Worm (Caenorhabditis elegans) whole organism, early embryonic: ENCODE results near the gene idpa-2.
A peak's percentile ranks its signal among the peaks of the same experiment; 100 is the strongest.

Experiments
- B0310.2 ChIP-seq: sonication (generic microtip); optimal IDR thresholded peaks from 2 replicates; lab custom pipeline; 2016; ENCODE audit warnings: mild to moderate bottlenecking, missing genetic modification characterization, missing compliant biosample characterization
- F13C5.2 ChIP-seq: sonication (generic microtip); optimal IDR thresholded peaks from 2 replicates; lab custom pipeline; 2017; ENCODE audit warnings: mild to moderate bottlenecking, missing genetic modification characterization, inconsistent platforms, missing compliant biosample characterization
- aly-1 ChIP-seq: sonication (generic microtip); optimal IDR thresholded peaks from 2 replicates; lab custom pipeline; 2016; ENCODE audit warnings: missing genetic modification characterization, missing compliant biosample characterization
- ama-1 ChIP-seq: fragments of 150-350 bp; optimal IDR thresholded peaks from 2 replicates; lab custom pipeline; 2014
- ceh-13 ChIP-seq: fragments of 200-800 bp; sonication (Bioruptor generic); optimal IDR thresholded peaks from 2 replicates; lab custom pipeline; 2018; ENCODE audit warnings: mild to moderate bottlenecking, missing genetic modification characterization, missing compliant biosample characterization
- ceh-36 ChIP-seq: sonication (generic microtip); optimal IDR thresholded peaks from 2 replicates; lab custom pipeline; 2016; ENCODE audit warnings: missing genetic modification characterization, inconsistent platforms, missing compliant biosample characterization
- ets-7 ChIP-seq: sonication (generic microtip); optimal IDR thresholded peaks from 2 replicates; lab custom pipeline; 2016; ENCODE audit warnings: missing genotype, missing genetic modification characterization, missing compliant biosample characterization
- flt-1 ChIP-seq: fragments of 200-800 bp; sonication (Bioruptor generic); IDR thresholded peaks from 2 replicates; pipeline ENCODE4 v1.3.6; 2022; ENCODE audit warnings: missing genetic modification characterization, missing compliant biosample characterization
- hmbx-1 ChIP-seq: sonication (generic microtip); optimal IDR thresholded peaks from 2 replicates; lab custom pipeline; 2016; ENCODE audit warnings: mild to moderate bottlenecking, missing genetic modification characterization, missing compliant biosample characterization
- hmg-4 ChIP-seq: fragments of 200-800 bp; sonication (Bioruptor generic); optimal IDR thresholded peaks from 2 replicates; lab custom pipeline; 2018; ENCODE audit warnings: mild to moderate bottlenecking, missing genetic modification characterization, missing compliant biosample characterization
- hnd-1 ChIP-seq: sonication (generic microtip); optimal IDR thresholded peaks from 2 replicates; lab custom pipeline; 2016; ENCODE audit warnings: missing genetic modification characterization, missing compliant biosample characterization
- pes-1 ChIP-seq: fragments of 200-800 bp; sonication (Bioruptor generic); IDR thresholded peaks from 2 replicates; pipeline ENCODE4 v1.3.6; 2022; ENCODE audit warnings: missing genetic modification reagents, missing genetic modification characterization, missing compliant biosample characterization
- scrt-1 ChIP-seq: fragments of 200-800 bp; sonication (Bioruptor generic); IDR thresholded peaks from 2 replicates; pipeline ENCODE4 v1.3.6; 2022; ENCODE audit warnings: missing genetic modification characterization, missing compliant biosample characterization
- sea-1 ChIP-seq: fragments of 200-800 bp; sonication (Bioruptor generic); conservative IDR thresholded peaks from 2 replicates; pipeline ENCODE4 v1.3.6; 2022; ENCODE audit warnings: missing genetic modification characterization, missing compliant biosample characterization
- tbx-11 ChIP-seq: fragments of 200-800 bp; sonication (Bioruptor generic); IDR thresholded peaks from 2 replicates; pipeline ENCODE4 v1.3.6; 2022; ENCODE audit warnings: missing genetic modification characterization, missing compliant biosample characterization
- tbx-37 ChIP-seq: fragments of 200-800 bp; sonication (Bioruptor generic); conservative IDR thresholded peaks from 2 replicates; pipeline ENCODE4 v1.3.6; 2022; ENCODE audit warnings: missing genetic modification reagents, missing genetic modification characterization, missing compliant biosample characterization
- tra-4 ChIP-seq: sonication (generic microtip); optimal IDR thresholded peaks from 2 replicates; lab custom pipeline; 2017; ENCODE audit warnings: missing genetic modification characterization, missing compliant biosample characterization

The idpa-2 gene

DNA sequence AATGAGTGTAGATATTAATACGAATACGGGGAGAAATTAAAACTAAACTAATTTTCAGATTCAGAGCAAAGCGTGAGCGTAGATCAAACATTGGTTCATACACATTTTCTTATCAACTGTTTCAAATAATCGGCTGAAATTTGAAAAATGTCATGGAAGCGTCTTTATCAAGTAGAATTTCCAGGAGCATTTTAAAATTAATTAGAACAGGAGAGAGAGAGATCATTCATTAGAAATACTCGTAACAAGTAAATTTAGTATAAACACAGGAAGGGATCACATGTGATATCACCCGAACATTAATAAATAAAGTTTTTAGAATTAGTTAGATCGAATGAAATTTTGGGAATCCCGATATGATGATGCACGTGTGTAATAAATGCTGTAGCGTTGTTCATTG, 14.4 kb upstream of the idpa-2 start, which contains the start of gene pho-13:
pho-13 (minus strand) TSS at position 101 of the 400 bp plus-strand sequence.
- no peak for TF ChIP-seq tbx-11 (GFP tag; lab: Robert Waterston, UW)
- no peak for TF ChIP-seq scrt-1
- TF ChIP-seq tbx-37: no peak

ce11 chrII:8800830-8801229, 8.3 kb upstream of the idpa-2 start, which contains the start of gene appg-2:
TSS of gene appg-2 (plus strand) at chrII:8801130.
- no peak for TF ChIP-seq scrt-1
- TF ChIP-seq hmg-4 (GFP tag; lab: Kevin White, UChicago): no peak
- TF ChIP-seq F13C5.2: no peak
- TF ChIP-seq pes-1 (GFP tag; lab: Robert Waterston, UW): no peak
- no peak for TF ChIP-seq B0310.2 (tag; lab: Kevin White, UChicago)

- TF ChIP-seq tbx-37: no peak
- no peak for TF ChIP-seq tbx-11 (GFP tag; lab: Robert Waterston, UW)
These were observed 7.2 kb upstream of the idpa-2 start for ce11 chrII:8799725-8800124.

DNA sequence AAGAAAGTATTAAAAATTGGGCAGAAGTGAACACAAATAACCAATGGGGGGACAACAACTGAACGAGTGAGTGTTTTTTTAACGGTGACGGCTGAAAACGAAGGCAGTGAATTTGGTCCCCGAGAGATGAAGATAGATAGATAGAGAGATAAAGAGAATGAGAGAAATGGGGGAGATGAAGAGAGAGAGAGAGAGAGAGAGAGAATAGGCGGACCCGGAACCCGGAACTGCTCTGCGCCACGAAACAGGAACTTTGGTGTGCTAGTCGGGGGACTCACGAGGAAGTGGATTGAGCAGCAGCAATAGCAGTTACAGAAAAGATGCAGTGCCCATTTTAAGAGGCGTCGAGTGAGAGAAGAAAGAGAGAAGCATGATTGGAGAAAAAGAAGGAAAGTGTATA, 3.9 kb upstream of the idpa-2 start:
- TF ChIP-seq ama-1 (no peak), tra-4 (tag; lab: Kevin White, UChicago) (no peak), flt-1 (no peak)

- TF ChIP-seq ama-1: no peak
- TF ChIP-seq tbx-37: no peak
- TF ChIP-seq flt-1: no peak
- TF ChIP-seq pes-1 (GFP tag; lab: Robert Waterston, UW): no peak
These were observed 2.7 kb upstream of the idpa-2 start for ce11 chrII:8795227-8795626.

DNA sequence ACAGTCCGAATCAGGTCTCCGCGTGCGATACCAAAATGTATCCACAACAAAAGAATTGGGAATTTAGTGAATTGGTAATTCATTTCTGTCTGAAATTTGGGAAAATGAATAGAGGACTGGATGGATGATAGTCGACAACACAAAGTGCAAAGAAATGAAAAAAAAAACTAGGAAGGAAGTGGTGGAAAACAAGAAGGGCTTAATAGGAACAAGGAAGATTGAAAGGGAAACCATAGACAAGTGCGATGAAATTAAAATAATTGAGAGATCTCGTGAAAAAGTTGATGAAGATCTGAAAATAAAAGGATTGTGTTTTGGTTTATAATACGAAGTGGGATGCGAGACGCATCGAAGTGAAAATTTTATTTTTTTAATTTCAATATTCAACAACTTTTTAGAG, 1.5 kb upstream of the idpa-2 start, which contains the start of gene F07H5.7:
F07H5.7 (minus strand) TSS at position 101 of the 400 bp plus-strand sequence.
- TF ChIP-seq ama-1 (no peak), tbx-37 (no peak), ceh-13 (GFP tag; lab: Kevin White, UChicago) (no peak)

- TF ChIP-seq ama-1 (peak; percentile 50), sea-1 (GFP tag; lab: Robert Waterston, UW) (no peak; the same call in 1 of the 2 replicates), ceh-13 (GFP tag; lab: Kevin White, UChicago) (no peak), B0310.2 (tag; lab: Kevin White, UChicago) (peak; percentile 48), aly-1 (peak; percentile 31), hnd-1 (tag; lab: Kevin White, UChicago) (peak; percentile 19), tra-4 (tag; lab: Kevin White, UChicago) (no peak), scrt-1 (no peak), pes-1 (GFP tag; lab: Robert Waterston, UW) (no peak), flt-1 (no peak), tbx-11 (GFP tag; lab: Robert Waterston, UW) (no peak), hmbx-1 (tag; lab: Kevin White, UChicago) (no peak), hmg-4 (GFP tag; lab: Kevin White, UChicago) (peak; percentile 48)
These were observed 2.5 kb downstream of the idpa-2 start, which contains the start of gene F07H5.13 for ce11 chrII:8789828-8790558. TSS of gene F07H5.13 (plus strand) at chrII:8790557.

- TF ChIP-seq tbx-37 (no peak), flt-1 (no peak), ama-1 (peak; percentile 19), ceh-36 (tag; lab: Kevin White, UChicago) (no peak), tra-4 (tag; lab: Kevin White, UChicago) (no peak)
These were observed 3.8 kb downstream of the idpa-2 start for ce11 chrII:8788752-8789151.

DNA sequence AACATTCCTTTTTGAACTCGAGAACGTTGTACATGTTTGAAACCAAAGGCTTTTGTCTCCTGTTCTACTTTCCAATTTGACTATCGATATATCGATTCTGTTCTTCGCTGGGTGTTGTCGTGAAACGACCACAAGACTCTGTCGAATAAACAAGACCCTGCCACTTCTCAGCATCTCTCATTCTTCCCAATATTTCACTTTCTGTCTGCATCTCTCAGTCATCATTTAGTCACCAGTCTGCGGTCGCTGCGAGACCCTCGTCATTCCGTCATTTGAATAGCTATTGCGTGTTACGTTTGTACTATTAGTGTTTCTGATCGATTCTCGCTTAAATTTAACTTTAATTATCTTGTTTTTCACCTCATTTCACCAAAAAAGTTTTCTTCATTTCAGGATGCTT, 5.2 kb downstream of the idpa-2 start:
- TF ChIP-seq hnd-1 (tag; lab: Kevin White, UChicago) (no peak), scrt-1 (0 out of 2 replicates have a peak, but pooled peaks have one; percentile 44), F13C5.2 (peak; percentile 58)

DNA sequence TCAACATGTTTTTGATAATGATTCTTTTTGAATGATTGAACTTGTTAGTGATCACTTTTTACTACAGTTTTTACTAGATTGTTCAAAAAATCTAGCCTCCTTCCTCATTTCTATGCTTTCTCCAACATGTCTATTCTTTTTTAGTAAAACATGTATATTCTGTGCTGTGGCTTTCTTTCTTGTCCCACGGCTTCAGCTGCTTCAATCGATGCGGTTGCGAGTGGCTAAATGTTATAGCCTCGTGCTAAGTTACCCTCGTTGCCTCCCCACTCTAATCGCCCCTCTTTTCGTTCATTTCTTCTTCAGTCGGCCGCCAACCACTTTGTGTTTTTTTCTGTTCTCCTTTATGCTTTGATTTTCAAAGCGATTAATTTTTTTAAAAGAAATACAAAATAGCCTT, 6.7 kb downstream of the idpa-2 start:
- TF ChIP-seq hmg-4 (GFP tag; lab: Kevin White, UChicago) (no peak), B0310.2 (tag; lab: Kevin White, UChicago) (no peak), scrt-1 (no peak), ceh-36 (tag; lab: Kevin White, UChicago) (no peak), F13C5.2 (no peak), ama-1 (no peak), ets-7 (tag; lab: Kevin White, UChicago) (no peak), hnd-1 (tag; lab: Kevin White, UChicago) (no peak), tra-4 (tag; lab: Kevin White, UChicago) (no peak), flt-1 (no peak), sea-1 (GFP tag; lab: Robert Waterston, UW) (no peak), hmbx-1 (tag; lab: Kevin White, UChicago) (no peak), ceh-13 (GFP tag; lab: Kevin White, UChicago) (no peak), pes-1 (GFP tag; lab: Robert Waterston, UW) (no peak), tbx-11 (GFP tag; lab: Robert Waterston, UW) (no peak), aly-1 (no peak), tbx-37 (no peak)
